Worm (Caenorhabditis elegans): ENCODE measurements around the gene glr-5.
"Not testable (repeated sequence)": the region's sequence is repeated elsewhere in the genome, so short reads cannot be mapped to it uniquely, and the experiment has no call there.

The glr-5 gene

ce11 chrV:8683787-8684186, 32.5 kb upstream of the glr-5 start:
- TF ChIP-seq tab-1 (GFP tag; IDR thresholded peaks at IDR 0.05) (no peak), T22C8.4 (GFP tag; IDR thresholded peaks at IDR 0.05) (no peak), klf-2 (GFP tag; conservative IDR thresholded peaks at IDR 0.05) (no peak), flt-1 (GFP tag; IDR thresholded peaks at IDR 0.05) (no peak), ref-1 (GFP tag; conservative IDR thresholded peaks at IDR 0.05) (no peak)

- TF ChIP-seq ref-1 (GFP tag; conservative IDR thresholded peaks at IDR 0.05), result no peak
These were observed 29.5 kb upstream of the glr-5 start, which contains the start of gene ZC190.7 for ce11 chrV:8686764-8687163. TSS of gene ZC190.7 (minus strand) at chrV:8686864.

- no peak for TF ChIP-seq klf-2 (GFP tag; conservative IDR thresholded peaks at IDR 0.05)
- TF ChIP-seq ztf-23 (GFP tag; IDR thresholded peaks at IDR 0.05), result no peak
- TF ChIP-seq ztf-29 (GFP tag; IDR thresholded peaks at IDR 0.05), result no peak
- no peak for TF ChIP-seq ref-1 (GFP tag; conservative IDR thresholded peaks at IDR 0.05)
- TF ChIP-seq cog-1 (tag; optimal IDR thresholded peaks at IDR 0.05), result no peak
- no peak for TF ChIP-seq flt-1 (GFP tag; IDR thresholded peaks at IDR 0.05)
- TF ChIP-seq med-1 (GFP tag; optimal IDR thresholded peaks at IDR 0.05; ENCODE audit: insufficient read depth), result no peak
- no peak for TF ChIP-seq tab-1 (GFP tag; IDR thresholded peaks at IDR 0.05)
- TF ChIP-seq T22C8.4 (GFP tag; IDR thresholded peaks at IDR 0.05), result no peak
These were observed 28.6 kb upstream of the glr-5 start, which contains the start of gene ZC190.8 for ce11 chrV:8687707-8688106. TSS of gene ZC190.8 (minus strand) at chrV:8687807.

ce11 chrV:8696218-8696617, 20.1 kb upstream of the glr-5 start, which contains the start of gene ZC190.10:
TSS of gene ZC190.10 (minus strand) at chrV:8696318.
- not testable (repeated sequence) for TF ChIP-seq flt-1 (GFP tag; IDR thresholded peaks at IDR 0.05); klf-2 (GFP tag; conservative IDR thresholded peaks at IDR 0.05); ztf-23 (GFP tag; IDR thresholded peaks at IDR 0.05)

ce11 chrV:8711910-8712309, 4.4 kb upstream of the glr-5 start, which contains the start of gene ZC178.2:
TSS of gene ZC178.2 (minus strand) at chrV:8712010.
- TF ChIP-seq ztf-23 (GFP tag; IDR thresholded peaks at IDR 0.05) (no peak), flt-1 (GFP tag; IDR thresholded peaks at IDR 0.05) (no peak), cog-1 (tag; optimal IDR thresholded peaks at IDR 0.05) (no peak), T22C8.4 (GFP tag; IDR thresholded peaks at IDR 0.05) (no peak), med-1 (GFP tag; optimal IDR thresholded peaks at IDR 0.05; ENCODE audit: insufficient read depth) (no peak), klf-2 (GFP tag; conservative IDR thresholded peaks at IDR 0.05) (no peak), tab-1 (GFP tag; IDR thresholded peaks at IDR 0.05) (no peak), ref-1 (GFP tag; conservative IDR thresholded peaks at IDR 0.05) (no peak), ztf-29 (GFP tag; IDR thresholded peaks at IDR 0.05) (no peak)

ce11 chrV:8718399-8718798, 2.1 kb downstream of the glr-5 start:
- TF ChIP-seq med-1 (GFP tag; optimal IDR thresholded peaks at IDR 0.05; ENCODE audit: insufficient read depth), result no peak
- no peak for TF ChIP-seq T22C8.4 (GFP tag; IDR thresholded peaks at IDR 0.05)
- TF ChIP-seq tab-1 (GFP tag; IDR thresholded peaks at IDR 0.05), result no peak
- TF ChIP-seq ref-1 (GFP tag; conservative IDR thresholded peaks at IDR 0.05), result no peak
- no peak for TF ChIP-seq flt-1 (GFP tag; IDR thresholded peaks at IDR 0.05)
- TF ChIP-seq klf-2 (GFP tag; conservative IDR thresholded peaks at IDR 0.05), result no peak
- no peak for TF ChIP-seq cog-1 (tag; optimal IDR thresholded peaks at IDR 0.05)
- TF ChIP-seq ztf-23 (GFP tag; IDR thresholded peaks at IDR 0.05), result no peak
- no peak for TF ChIP-seq ztf-29 (GFP tag; IDR thresholded peaks at IDR 0.05)

- not testable (repeated sequence) for TF ChIP-seq med-1 (GFP tag; optimal IDR thresholded peaks at IDR 0.05; ENCODE audit: insufficient read depth); cog-1 (tag; optimal IDR thresholded peaks at IDR 0.05); ztf-23 (GFP tag; IDR thresholded peaks at IDR 0.05)
These were observed 5.9 kb downstream of the glr-5 start, which contains the start of gene ZC196.8 for ce11 chrV:8722160-8722559. TSS of gene ZC196.8 (minus strand) at chrV:8722260.

- not testable (repeated sequence) for TF ChIP-seq med-1 (GFP tag; optimal IDR thresholded peaks at IDR 0.05; ENCODE audit: insufficient read depth); ref-1 (GFP tag; conservative IDR thresholded peaks at IDR 0.05); flt-1 (GFP tag; IDR thresholded peaks at IDR 0.05)
These were observed 9.9 kb downstream of the glr-5 start, which contains the start of gene droe-8 for ce11 chrV:8726228-8726627. TSS of gene droe-8 (plus strand) at chrV:8726528.

- TF ChIP-seq cog-1 (tag; optimal IDR thresholded peaks at IDR 0.05) (no peak), ztf-29 (GFP tag; IDR thresholded peaks at IDR 0.05) (no peak), ztf-23 (GFP tag; IDR thresholded peaks at IDR 0.05) (no peak), ref-1 (GFP tag; conservative IDR thresholded peaks at IDR 0.05) (no peak), flt-1 (GFP tag; IDR thresholded peaks at IDR 0.05) (no peak), med-1 (GFP tag; optimal IDR thresholded peaks at IDR 0.05; ENCODE audit: insufficient read depth) (no peak), klf-2 (GFP tag; conservative IDR thresholded peaks at IDR 0.05) (no peak), T22C8.4 (GFP tag; IDR thresholded peaks at IDR 0.05) (no peak), tab-1 (GFP tag; IDR thresholded peaks at IDR 0.05) (no peak)
These were observed 10.8 kb downstream of the glr-5 start, which contains the start of gene ZC196.9 for ce11 chrV:8727077-8727476. TSS of gene ZC196.9 (minus strand) at chrV:8727177.

- TF ChIP-seq ztf-29 (GFP tag; IDR thresholded peaks at IDR 0.05), result no peak
- TF ChIP-seq cog-1 (tag; optimal IDR thresholded peaks at IDR 0.05), result no peak
- no peak for TF ChIP-seq med-1 (GFP tag; optimal IDR thresholded peaks at IDR 0.05; ENCODE audit: insufficient read depth)
- no peak for TF ChIP-seq tab-1 (GFP tag; IDR thresholded peaks at IDR 0.05)
- TF ChIP-seq klf-2 (GFP tag; conservative IDR thresholded peaks at IDR 0.05), result no peak
- TF ChIP-seq ref-1 (GFP tag; conservative IDR thresholded peaks at IDR 0.05), result no peak
These were observed 12.8 kb downstream of the glr-5 start, which contains the start of gene ZC196.5 for ce11 chrV:8729100-8729499. TSS of gene ZC196.5 (plus strand) at chrV:8729400.

ce11 chrV:8730991-8731390, 14.7 kb downstream of the glr-5 start:
- TF ChIP-seq med-1 (GFP tag; optimal IDR thresholded peaks at IDR 0.05; ENCODE audit: insufficient read depth) (no peak), T22C8.4 (GFP tag; IDR thresholded peaks at IDR 0.05) (no peak), klf-2 (GFP tag; conservative IDR thresholded peaks at IDR 0.05) (no peak), cog-1 (tag; optimal IDR thresholded peaks at IDR 0.05) (no peak), ztf-23 (GFP tag; IDR thresholded peaks at IDR 0.05) (no peak), tab-1 (GFP tag; IDR thresholded peaks at IDR 0.05) (no peak), ztf-29 (GFP tag; IDR thresholded peaks at IDR 0.05) (no peak), ref-1 (GFP tag; conservative IDR thresholded peaks at IDR 0.05) (no peak), flt-1 (GFP tag; IDR thresholded peaks at IDR 0.05) (no peak)
